Worm (Caenorhabditis elegans) whole organism, early embryonic: ENCODE data around the gene F59A6.13.

ENCODE experiments used
- B0310.2 ChIP-seq: sonication (generic microtip); optimal IDR thresholded peaks from 2 replicates; lab custom pipeline; 2016; ENCODE audit warnings: mild to moderate bottlenecking, missing genetic modification characterization, missing compliant biosample characterization
- F13C5.2 ChIP-seq: sonication (generic microtip); optimal IDR thresholded peaks from 2 replicates; lab custom pipeline; 2017; ENCODE audit warnings: mild to moderate bottlenecking, missing genetic modification characterization, inconsistent platforms, missing compliant biosample characterization
- aly-1 ChIP-seq: sonication (generic microtip); optimal IDR thresholded peaks from 2 replicates; lab custom pipeline; 2016; ENCODE audit warnings: missing genetic modification characterization, missing compliant biosample characterization
- ama-1 ChIP-seq: fragments of 150-350 bp; optimal IDR thresholded peaks from 2 replicates; lab custom pipeline; 2014
- ceh-13 ChIP-seq: fragments of 200-800 bp; sonication (Bioruptor generic); optimal IDR thresholded peaks from 2 replicates; lab custom pipeline; 2018; ENCODE audit warnings: mild to moderate bottlenecking, missing genetic modification characterization, missing compliant biosample characterization
- ceh-36 ChIP-seq: sonication (generic microtip); optimal IDR thresholded peaks from 2 replicates; lab custom pipeline; 2016; ENCODE audit warnings: missing genetic modification characterization, inconsistent platforms, missing compliant biosample characterization
- ets-7 ChIP-seq: sonication (generic microtip); optimal IDR thresholded peaks from 2 replicates; lab custom pipeline; 2016; ENCODE audit warnings: missing genotype, missing genetic modification characterization, missing compliant biosample characterization
- flt-1 ChIP-seq: fragments of 200-800 bp; sonication (Bioruptor generic); IDR thresholded peaks from 2 replicates; pipeline ENCODE4 v1.3.6; 2022; ENCODE audit warnings: missing genetic modification characterization, missing compliant biosample characterization
- hmbx-1 ChIP-seq: sonication (generic microtip); optimal IDR thresholded peaks from 2 replicates; lab custom pipeline; 2016; ENCODE audit warnings: mild to moderate bottlenecking, missing genetic modification characterization, missing compliant biosample characterization
- hmg-4 ChIP-seq: fragments of 200-800 bp; sonication (Bioruptor generic); optimal IDR thresholded peaks from 2 replicates; lab custom pipeline; 2018; ENCODE audit warnings: mild to moderate bottlenecking, missing genetic modification characterization, missing compliant biosample characterization
- hnd-1 ChIP-seq: sonication (generic microtip); optimal IDR thresholded peaks from 2 replicates; lab custom pipeline; 2016; ENCODE audit warnings: missing genetic modification characterization, missing compliant biosample characterization
- pes-1 ChIP-seq: fragments of 200-800 bp; sonication (Bioruptor generic); IDR thresholded peaks from 2 replicates; pipeline ENCODE4 v1.3.6; 2022; ENCODE audit warnings: missing genetic modification reagents, missing genetic modification characterization, missing compliant biosample characterization
- scrt-1 ChIP-seq: fragments of 200-800 bp; sonication (Bioruptor generic); IDR thresholded peaks from 2 replicates; pipeline ENCODE4 v1.3.6; 2022; ENCODE audit warnings: missing genetic modification characterization, missing compliant biosample characterization
- sea-1 ChIP-seq: fragments of 200-800 bp; sonication (Bioruptor generic); conservative IDR thresholded peaks from 2 replicates; pipeline ENCODE4 v1.3.6; 2022; ENCODE audit warnings: missing genetic modification characterization, missing compliant biosample characterization
- tbx-11 ChIP-seq: fragments of 200-800 bp; sonication (Bioruptor generic); IDR thresholded peaks from 2 replicates; pipeline ENCODE4 v1.3.6; 2022; ENCODE audit warnings: missing genetic modification characterization, missing compliant biosample characterization
- tbx-37 ChIP-seq: fragments of 200-800 bp; sonication (Bioruptor generic); conservative IDR thresholded peaks from 2 replicates; pipeline ENCODE4 v1.3.6; 2022; ENCODE audit warnings: missing genetic modification reagents, missing genetic modification characterization, missing compliant biosample characterization
- tra-4 ChIP-seq: sonication (generic microtip); optimal IDR thresholded peaks from 2 replicates; lab custom pipeline; 2017; ENCODE audit warnings: missing genetic modification characterization, missing compliant biosample characterization

F59A6.13 gene

DNA sequence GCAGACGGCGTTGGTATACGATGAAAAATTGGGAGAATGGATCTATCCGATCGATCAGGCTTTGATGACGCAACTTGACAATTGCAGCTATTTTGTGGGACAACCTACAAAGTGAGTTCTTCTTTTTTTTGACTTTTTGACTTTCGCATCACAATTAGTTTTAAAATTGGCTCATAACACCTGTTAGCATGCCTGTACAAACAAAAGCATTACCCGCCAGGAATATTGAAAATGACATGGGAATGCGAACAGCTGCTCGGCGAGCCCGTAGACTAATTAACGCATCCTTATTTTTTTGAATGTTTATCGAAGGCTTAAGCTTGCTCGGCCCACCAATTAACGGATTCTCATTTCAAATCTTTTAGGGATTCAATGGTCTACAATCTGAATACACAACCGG lies 35.3 kb upstream of the F59A6.13 start:
- TF ChIP-seq ceh-36 (tag; lab: Kevin White, UChicago) (no peak), F13C5.2 (tag; lab: Kevin White, UChicago) (no peak), tbx-11 (no peak), tbx-37 (GFP tag; lab: Robert Waterston, UW) (no peak), ets-7 (no peak), hmg-4 (no peak), flt-1 (no peak)

DNA sequence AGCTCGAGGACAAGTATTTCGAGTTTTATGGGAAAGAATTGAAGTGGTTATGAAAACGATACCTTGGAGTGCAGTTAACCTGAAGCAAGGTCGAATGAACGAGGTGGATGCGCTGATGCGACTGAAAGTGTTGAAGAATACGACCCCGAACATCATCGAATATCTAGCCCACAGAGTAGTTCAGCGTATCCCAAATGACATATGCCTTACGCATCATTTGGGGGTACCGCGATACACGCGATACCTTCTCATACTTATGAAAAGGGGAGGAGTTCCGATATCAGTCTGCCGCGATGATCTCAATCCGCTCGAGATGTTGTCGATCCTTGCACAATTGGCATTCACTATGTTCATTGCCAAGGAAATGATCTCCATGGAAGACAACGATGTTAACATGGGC lies 32.8 kb upstream of the F59A6.13 start, which contains the start of gene T27F7.12:
Gene T27F7.12 (plus strand): TSS at position 301 of the 400 bp plus-strand sequence.
- no peak for TF ChIP-seq ceh-36 (tag; lab: Kevin White, UChicago)
- TF ChIP-seq pes-1, result no peak
- no peak for TF ChIP-seq tbx-37 (GFP tag; lab: Robert Waterston, UW)

DNA sequence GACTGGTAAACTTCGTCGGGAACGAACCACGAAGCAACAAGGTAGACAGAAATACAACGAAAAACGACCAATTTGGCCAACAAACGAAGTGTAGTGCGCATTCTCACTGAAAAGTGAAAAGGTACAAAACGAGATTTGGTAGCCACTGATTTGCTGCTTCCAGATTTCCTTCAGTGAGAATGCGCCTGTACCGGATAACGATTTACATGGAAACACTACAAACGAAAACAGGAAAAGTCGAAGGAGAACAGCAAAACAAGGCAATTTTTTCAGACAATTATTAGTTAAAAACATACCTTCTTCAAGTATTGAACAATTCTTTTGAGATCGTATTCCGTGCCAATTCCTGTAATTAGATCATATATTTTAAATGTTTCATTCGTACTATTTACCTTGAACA lies 29.6 kb upstream of the F59A6.13 start, which contains the start of gene pigb-1:
Gene pigb-1 (minus strand): TSS at position 101 of the 400 bp plus-strand sequence.
- TF ChIP-seq ets-7, result no peak
- no peak for TF ChIP-seq ceh-13 (GFP tag; lab: Kevin White, UChicago)
- TF ChIP-seq hnd-1, result no peak
- no peak for TF ChIP-seq scrt-1 (GFP tag; lab: Robert Waterston, UW)
- no peak for TF ChIP-seq flt-1

ce11 chrII:4993530-4994192 lies 28.9 kb upstream of the F59A6.13 start, which contains the start of the genes eif-1 and vps-24:
Gene eif-1, minus strand, starts transcription at chrII:4993580.
Gene vps-24, plus strand, starts transcription at chrII:4993998.
- TF ChIP-seq B0310.2 (tag; lab: Kevin White, UChicago) (no peak), aly-1 (no peak), ets-7 (no peak), hmg-4 (no peak), ceh-36 (tag; lab: Kevin White, UChicago) (no peak), pes-1 (0 out of 2 replicates have a peak, but pooled peaks have one; percentile 37), ceh-13 (GFP tag; lab: Kevin White, UChicago) (no peak)

ce11 chrII:4994939-4995338 lies 27.7 kb upstream of the F59A6.13 start, which contains the start of gene rnh-1.0:
Gene rnh-1.0, plus strand, starts transcription at chrII:4995327.
- TF ChIP-seq ama-1 (lab: Kevin White, UChicago), result no peak
- TF ChIP-seq pes-1, result no peak
- TF ChIP-seq ceh-36 (tag; lab: Kevin White, UChicago), result no peak
- no peak for TF ChIP-seq aly-1
- no peak for TF ChIP-seq hnd-1
- no peak for TF ChIP-seq tbx-37 (GFP tag; lab: Robert Waterston, UW)
- TF ChIP-seq scrt-1 (GFP tag; lab: Robert Waterston, UW), result no peak
- TF ChIP-seq F13C5.2 (tag; lab: Kevin White, UChicago), result no peak
- no peak for TF ChIP-seq hmbx-1 (tag; lab: Kevin White, UChicago)
- TF ChIP-seq ets-7, result no peak
- no peak for TF ChIP-seq flt-1
- no peak for TF ChIP-seq tbx-11
- TF ChIP-seq B0310.2 (tag; lab: Kevin White, UChicago), result no peak
- no peak for TF ChIP-seq sea-1 (GFP tag; lab: Robert Waterston, UW)
- TF ChIP-seq ceh-13 (GFP tag; lab: Kevin White, UChicago), result no peak
- TF ChIP-seq tra-4 (tag; lab: Kevin White, UChicago), result no peak
- TF ChIP-seq hmg-4, result no peak

- TF ChIP-seq hnd-1 (no peak), tra-4 (tag; lab: Kevin White, UChicago) (no peak), tbx-11 (no peak), B0310.2 (tag; lab: Kevin White, UChicago) (no peak), tbx-37 (GFP tag; lab: Robert Waterston, UW) (no peak), flt-1 (no peak), hmbx-1 (tag; lab: Kevin White, UChicago) (no peak), ets-7 (no peak), aly-1 (no peak), scrt-1 (GFP tag; lab: Robert Waterston, UW) (no peak), ceh-36 (tag; lab: Kevin White, UChicago) (no peak), F13C5.2 (tag; lab: Kevin White, UChicago) (no peak), pes-1 (no peak), sea-1 (GFP tag; lab: Robert Waterston, UW) (no peak), ceh-13 (GFP tag; lab: Kevin White, UChicago) (no peak), ama-1 (lab: Kevin White, UChicago) (no peak)
Observed at ce11 chrII:4998657-4999056, 23.9 kb upstream of the F59A6.13 start, which contains the start of gene F59A6.11. Gene F59A6.11, minus strand, starts transcription at chrII:4998757.

ce11 chrII:4999122-4999521 lies 23.5 kb upstream of the F59A6.13 start, which contains the start of gene citk-2:
Gene citk-2, plus strand, starts transcription at chrII:4999520.
- TF ChIP-seq F13C5.2 (tag; lab: Kevin White, UChicago) (peak; percentile 70), tra-4 (tag; lab: Kevin White, UChicago) (no peak), B0310.2 (tag; lab: Kevin White, UChicago) (no peak), hmbx-1 (tag; lab: Kevin White, UChicago) (no peak)

DNA sequence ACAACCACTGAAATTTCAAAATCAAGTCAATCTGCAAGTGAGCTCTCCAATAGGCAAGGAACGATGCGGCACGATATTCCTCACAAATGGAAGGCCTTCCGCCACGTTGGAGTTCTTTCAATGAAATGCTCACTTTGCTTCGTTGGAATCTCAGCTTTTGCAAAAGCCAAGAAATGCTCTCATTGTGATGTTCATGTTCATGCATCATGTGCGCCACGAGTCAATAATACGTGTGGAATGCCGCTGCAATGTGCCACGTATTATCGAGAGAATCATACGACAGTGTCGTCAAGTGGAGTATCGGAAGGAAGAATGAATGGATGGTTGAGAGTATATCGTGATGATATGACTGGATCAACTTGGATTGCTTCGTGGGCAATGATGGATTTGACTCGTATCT lies 20.7 kb upstream of the F59A6.13 start:
- TF ChIP-seq ama-1 (lab: Kevin White, UChicago) (no peak), tbx-37 (GFP tag; lab: Robert Waterston, UW) (no peak), B0310.2 (tag; lab: Kevin White, UChicago) (no peak), hnd-1 (no peak), aly-1 (no peak), scrt-1 (GFP tag; lab: Robert Waterston, UW) (no peak), ets-7 (no peak), hmg-4 (no peak), ceh-13 (GFP tag; lab: Kevin White, UChicago) (no peak), hmbx-1 (tag; lab: Kevin White, UChicago) (no peak), F13C5.2 (tag; lab: Kevin White, UChicago) (no peak), sea-1 (GFP tag; lab: Robert Waterston, UW) (no peak), ceh-36 (tag; lab: Kevin White, UChicago) (no peak), tra-4 (tag; lab: Kevin White, UChicago) (no peak), pes-1 (no peak)
